Fruit fly (Drosophila melanogaster) Kc167 (cell line): Measurements from ENCODE around the gene Vps60.

Experiments
- Myc ChIP-seq: fragments of >200 bp; optimal IDR thresholded peaks from 2 replicates; lab custom pipeline; 2017; ENCODE audit warnings: missing external identifiers
- Sin3A ChIP-seq: fragments of >200 bp; optimal IDR thresholded peaks from 2 replicates; lab custom pipeline; 2018; ENCODE audit warnings: missing external identifiers
- h ChIP-seq: fragments of >200 bp; optimal IDR thresholded peaks from 3 replicates; lab custom pipeline; 2018; ENCODE audit warnings: missing external identifiers
- psq ChIP-seq: fragments of >200 bp; optimal IDR thresholded peaks from 2 replicates; lab custom pipeline; 2017; ENCODE audit warnings: missing external identifiers
- ttk ChIP-seq: sonication (Bioruptor generic); optimal IDR thresholded peaks from 2 replicates; lab custom pipeline; 2017; ENCODE audit warnings: missing external identifiers

DNA sequence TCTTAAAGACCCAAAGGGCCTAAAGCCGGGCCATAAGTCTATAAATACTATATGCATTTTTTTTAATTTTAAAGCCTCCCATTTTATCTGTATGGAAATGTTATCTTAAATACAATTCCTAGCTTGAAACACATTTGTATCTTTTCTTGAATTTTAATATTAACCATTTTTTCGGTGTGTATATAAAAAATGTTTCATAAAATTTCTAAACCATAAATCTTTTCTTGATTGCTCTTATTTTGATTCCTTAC lies 30.3 kb downstream of the Vps60 start:
- TF ChIP-seq Myc (lab: Kevin White, UChicago): no peak
- no peak for TF ChIP-seq ttk (lab: Kevin White, UChicago)
- TF ChIP-seq psq (lab: Kevin White, UChicago): no peak
- TF ChIP-seq h: no peak
- TF ChIP-seq Sin3A (lab: Kevin White, UChicago): no peak
